Worm (Caenorhabditis elegans) whole organism, L4/young adult: Measurements from ENCODE around the gene B0334.20.

Experiments
- W03F9.2 ChIP-seq: fragments of 150-350 bp; optimal IDR thresholded peaks from 2 replicates; lab custom pipeline; 2014; ENCODE audit warnings: missing biosample characterization, missing genetic modification characterization
- dao-5 ChIP-seq: sonication (generic microtip); optimal IDR thresholded peaks from 2 replicates; lab custom pipeline; 2016; ENCODE audit warnings: missing genotype, missing genetic modification characterization, moderate library complexity, missing compliant biosample characterization
- him-1 ChIP-seq: sonication (generic microtip); optimal IDR thresholded peaks from 2 replicates; lab custom pipeline; 2016; ENCODE audit warnings: missing genotype, missing genetic modification reagents, missing genetic modification characterization, missing compliant biosample characterization

DNA sequence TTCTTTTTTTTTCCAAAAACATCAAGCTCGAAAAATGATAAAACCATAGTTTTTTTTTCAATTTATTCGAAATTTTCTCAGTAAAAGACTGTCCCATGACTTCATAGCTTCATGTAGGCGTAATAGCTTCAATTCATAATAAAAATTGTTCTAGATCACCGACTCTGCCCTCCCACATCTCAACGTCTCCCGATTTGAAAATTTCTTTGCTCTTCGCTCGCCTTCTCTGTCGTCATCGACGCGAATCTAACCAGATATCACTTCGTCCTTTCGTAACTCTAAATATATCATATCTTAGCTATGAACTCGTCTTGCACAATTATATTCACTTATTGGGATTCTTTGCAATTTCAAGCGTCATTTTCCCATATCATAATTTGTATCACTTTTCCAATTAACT is 14.5 kb upstream of the B0334.20 start, which contains the start of gene srh-44:
- TF ChIP-seq him-1 (tag; lab: Kevin White, UChicago) (no peak), dao-5 (tag; lab: Kevin White, UChicago) (no peak), W03F9.2 (tag; lab: Kevin White, UChicago) (no peak)
